Worm (Caenorhabditis elegans) whole organism, young adult: Measurements from ENCODE around the gene hrg-3.
A peak's percentile ranks its signal among the peaks of the same experiment; 100 is the strongest.

Experiments
- B0035.1 ChIP-seq: sonication (generic microtip); optimal IDR thresholded peaks from 2 replicates; lab custom pipeline; 2016; ENCODE audit warnings: missing genetic modification characterization, mild to moderate bottlenecking, missing compliant biosample characterization, missing genotype, missing genetic modification reagents
- D2030.7 ChIP-seq: fragments of 200-800 bp; sonication (Bioruptor generic); IDR thresholded peaks from 2 replicates; pipeline ENCODE4 v1.3.6; 2022; ENCODE audit warnings: missing genetic modification reagents, missing genetic modification characterization, missing compliant biosample characterization
- F22D6.2 ChIP-seq: sonication (generic microtip); optimal IDR thresholded peaks from 2 replicates; lab custom pipeline; 2016; ENCODE audit warnings: mild to moderate bottlenecking, missing genetic modification characterization, missing compliant biosample characterization
- F39B2.1 ChIP-seq: fragments of 200-800 bp; sonication (Bioruptor generic); IDR thresholded peaks from 2 replicates; pipeline ENCODE4 v1.3.6; 2022; ENCODE audit warnings: missing genetic modification reagents, missing genetic modification characterization, missing compliant biosample characterization
- F57C9.4 ChIP-seq: sonication (generic microtip); optimal IDR thresholded peaks from 2 replicates; lab custom pipeline; 2017; ENCODE audit warnings: mild to moderate bottlenecking, missing genetic modification characterization, missing compliant biosample characterization
- K12H6.12 ChIP-seq: fragments of 200-800 bp; sonication (Bioruptor generic); optimal IDR thresholded peaks from 2 replicates; lab custom pipeline; 2018; ENCODE audit warnings: mild to moderate bottlenecking, missing genetic modification characterization, missing compliant biosample characterization
- Y53G8AR.9 ChIP-seq: fragments of 200-800 bp; sonication (Bioruptor generic); conservative IDR thresholded peaks from 2 replicates; pipeline ENCODE4 v1.3.6; 2022; ENCODE audit warnings: missing genetic modification reagents, missing genetic modification characterization, missing compliant biosample characterization
- Y79H2A.3 ChIP-seq: fragments of 200-800 bp; sonication (Bioruptor generic); conservative IDR thresholded peaks from 2 replicates; pipeline ENCODE4 v1.3.6; 2022; ENCODE audit warnings: missing genetic modification reagents, missing genetic modification characterization, missing compliant biosample characterization
- atf-7 ChIP-seq: sonication (generic microtip); optimal IDR thresholded peaks from 2 replicates; lab custom pipeline; 2017; ENCODE audit warnings: mild to moderate bottlenecking, missing genetic modification characterization, missing compliant biosample characterization
- ccch-3 ChIP-seq: fragments of 200-800 bp; sonication (Bioruptor generic); optimal IDR thresholded peaks from 2 replicates; lab custom pipeline; 2018; ENCODE audit warnings: mild to moderate bottlenecking, missing genetic modification characterization, missing compliant biosample characterization
- ceh-91 ChIP-seq: fragments of 200-800 bp; sonication (Bioruptor generic); IDR thresholded peaks from 2 replicates; pipeline ENCODE4 v1.3.6; 2022; ENCODE audit warnings: missing genetic modification reagents, missing genetic modification characterization, missing compliant biosample characterization
- chd-7 ChIP-seq: sonication (generic microtip); optimal IDR thresholded peaks from 2 replicates; lab custom pipeline; 2016; ENCODE audit warnings: mild to moderate bottlenecking, missing genetic modification characterization, moderate library complexity, missing compliant biosample characterization
- dox-1 ChIP-seq: fragments of 200-800 bp; sonication (Bioruptor generic); IDR thresholded peaks from 2 replicates; pipeline ENCODE4 v1.3.6; 2022; ENCODE audit warnings: missing genetic modification reagents, missing genetic modification characterization, missing compliant biosample characterization
- egl-44 ChIP-seq: fragments of 200-800 bp; sonication (Bioruptor generic); IDR thresholded peaks from 2 replicates; pipeline ENCODE4 v1.3.6; 2022; ENCODE audit warnings: missing genetic modification reagents, missing genetic modification characterization, missing compliant biosample characterization
- ets-4 ChIP-seq: fragments of 200-800 bp; sonication (Bioruptor generic); optimal IDR thresholded peaks from 2 replicates; lab custom pipeline; 2018; ENCODE audit warnings: mild to moderate bottlenecking, missing genetic modification characterization, missing compliant biosample characterization
- gei-17 ChIP-seq: fragments of 200-800 bp; sonication (Bioruptor generic); optimal IDR thresholded peaks from 2 replicates; lab custom pipeline; 2018; ENCODE audit warnings: mild to moderate bottlenecking, missing genetic modification characterization, missing compliant biosample characterization
- hmg-20 ChIP-seq: fragments of 200-800 bp; sonication (Bioruptor generic); IDR thresholded peaks from 2 replicates; pipeline ENCODE4 v1.3.6; 2022; ENCODE audit warnings: missing genetic modification reagents, missing genetic modification characterization, missing compliant biosample characterization
- let-526 ChIP-seq: fragments of 200-800 bp; sonication (Bioruptor generic); IDR thresholded peaks from 2 replicates; pipeline ENCODE4 v1.3.6; 2022; ENCODE audit warnings: missing genetic modification reagents, missing genetic modification characterization, missing compliant biosample characterization
- let-607 ChIP-seq, 2 experiments: fragments of 200-800 bp in 1 of 2; sonication (Bioruptor generic) in 1 of 2; sonication (generic microtip) in 1 of 2; optimal IDR thresholded peaks; 2 replicates each; lab custom pipeline; 2016 to 2018; ENCODE audit warnings: mild to moderate bottlenecking in 2 of 2, missing compliant biosample characterization in 2 of 2, missing genetic modification characterization in 2 of 2, moderate library complexity in 2 of 2, missing genotype in 1 of 2
- lin-54 ChIP-seq: fragments of 200-800 bp; sonication (Bioruptor generic); optimal IDR thresholded peaks from 2 replicates; lab custom pipeline; 2018; ENCODE audit warnings: mild to moderate bottlenecking, missing genetic modification characterization, missing compliant biosample characterization
- lsl-1 ChIP-seq: fragments of 200-800 bp; sonication (Bioruptor generic); optimal IDR thresholded peaks from 2 replicates; lab custom pipeline; 2018; ENCODE audit warnings: mild to moderate bottlenecking, missing genetic modification characterization, moderate library complexity, missing compliant biosample characterization
- lsy-27 ChIP-seq: sonication (generic microtip); optimal IDR thresholded peaks from 2 replicates; lab custom pipeline; 2017; ENCODE audit warnings: missing genetic modification characterization, mild to moderate bottlenecking, missing compliant biosample characterization, antibody characterized with exemption, missing genotype, borderline replicate concordance; ENCODE audit not compliant: insufficient read depth
- madf-6 ChIP-seq: fragments of 200-800 bp; sonication (Bioruptor generic); IDR thresholded peaks from 2 replicates; pipeline ENCODE4 v1.3.6; 2022; ENCODE audit warnings: missing genetic modification reagents, missing genetic modification characterization, missing compliant biosample characterization
- mxl-1 ChIP-seq: sonication (generic microtip); optimal IDR thresholded peaks from 2 replicates; lab custom pipeline; 2016; ENCODE audit warnings: missing genetic modification characterization, missing compliant biosample characterization
- nhr-27 ChIP-seq: fragments of 200-800 bp; sonication (Bioruptor generic); optimal IDR thresholded peaks from 2 replicates; lab custom pipeline; 2018; ENCODE audit warnings: mild to moderate bottlenecking, missing genetic modification characterization, moderate library complexity, missing compliant biosample characterization
- pha-4 ChIP-seq: fragments of 150-350 bp; sonication (generic microtip); optimal IDR thresholded peaks from 2 replicates; lab custom pipeline; 2014; ENCODE audit warnings: missing biosample characterization, missing genetic modification reagents, missing genetic modification characterization
- rcor-1 ChIP-seq: fragments of 200-800 bp; sonication (Bioruptor generic); IDR thresholded peaks from 2 replicates; pipeline ENCODE4 v1.3.6; 2022; ENCODE audit warnings: missing genetic modification reagents, missing genetic modification characterization, missing compliant biosample characterization
- sea-2 ChIP-seq: fragments of 200-800 bp; sonication (Bioruptor generic); IDR thresholded peaks from 2 replicates; pipeline ENCODE4 v1.3.6; 2022; ENCODE audit warnings: missing genetic modification characterization, missing compliant biosample characterization
- snpc-1.1 ChIP-seq: sonication (generic microtip); optimal IDR thresholded peaks from 2 replicates; lab custom pipeline; 2017; ENCODE audit warnings: missing genetic modification characterization, mild to moderate bottlenecking, missing compliant biosample characterization, antibody characterized with exemption, moderate library complexity, missing genotype, missing genetic modification reagents; ENCODE audit not compliant: insufficient read depth
- somi-1 ChIP-seq: fragments of 200-800 bp; sonication (Bioruptor generic); optimal IDR thresholded peaks from 2 replicates; lab custom pipeline; 2018; ENCODE audit warnings: mild to moderate bottlenecking, missing genetic modification characterization, missing compliant biosample characterization
- tlf-1 ChIP-seq: fragments of 200-800 bp; sonication (Bioruptor generic); optimal IDR thresholded peaks from 2 replicates; lab custom pipeline; 2018; ENCODE audit warnings: mild to moderate bottlenecking, missing genetic modification characterization, missing compliant biosample characterization
- unc-130 ChIP-seq: sonication (generic microtip); optimal IDR thresholded peaks from 2 replicates; lab custom pipeline; 2016; ENCODE audit warnings: missing genetic modification reagents, missing genetic modification characterization, missing compliant biosample characterization
- xnd-1 ChIP-seq: sonication (generic microtip); optimal IDR thresholded peaks from 2 replicates; lab custom pipeline; 2016; ENCODE audit warnings: missing genotype, missing genetic modification reagents, missing genetic modification characterization, missing compliant biosample characterization
- ztf-28 ChIP-seq: fragments of 200-800 bp; sonication (Bioruptor generic); IDR thresholded peaks from 2 replicates; pipeline ENCODE4 v1.3.6; 2022; ENCODE audit warnings: missing genetic modification reagents, missing genetic modification characterization, missing compliant biosample characterization
- ztf-6 ChIP-seq: fragments of 200-800 bp; sonication (Bioruptor generic); IDR thresholded peaks from 2 replicates; pipeline ENCODE4 v1.3.6; 2022; ENCODE audit warnings: missing genetic modification reagents, missing genetic modification characterization, missing compliant biosample characterization

Gene hrg-3

ce11 chrV:9771970-9772369, 15.7 kb downstream of the hrg-3 start, which contains the start of gene F46B6.2:
TSS of gene F46B6.2 (plus strand) at chrV:9772285.
- TF ChIP-seq ccch-3 (GFP tag; lab: Kevin White, UChicago), result no peak
- no peak for TF ChIP-seq hmg-20 (GFP tag; lab: Robert Waterston, UW)
- TF ChIP-seq snpc-1.1, result no peak
- no peak for TF ChIP-seq F22D6.2
- TF ChIP-seq tlf-1 (GFP tag; lab: Kevin White, UChicago), result no peak
- TF ChIP-seq let-607 (tag; optimal IDR thresholded peaks at IDR 0.05; lab: Kevin White, UChicago), result no peak
- no peak for TF ChIP-seq xnd-1 (tag; lab: Kevin White, UChicago)
- TF ChIP-seq ets-4 (GFP tag; lab: Kevin White, UChicago), result no peak
- no peak for TF ChIP-seq D2030.7
- no peak for TF ChIP-seq nhr-27 (tag; lab: Kevin White, UChicago)
- no peak for TF ChIP-seq K12H6.12 (tag; lab: Kevin White, UChicago)
- TF ChIP-seq, all 124 proteins: peak for 0

- TF ChIP-seq rcor-1 (GFP tag; lab: Robert Waterston, UW) (no peak), chd-7 (tag; lab: Kevin White, UChicago) (no peak), lsy-27 (no peak), F57C9.4 (no peak), mxl-1 (tag; lab: Kevin White, UChicago) (no peak), ceh-91 (GFP tag; lab: Robert Waterston, UW) (no peak), gei-17 (GFP tag; lab: Kevin White, UChicago) (no peak), lsl-1 (no peak), egl-44 (no peak), Y79H2A.3 (no peak), atf-7 (tag; lab: Kevin White, UChicago) (no peak), ztf-6 (no peak), F39B2.1 (GFP tag; lab: Robert Waterston, UW) (no peak), somi-1 (GFP tag; lab: Kevin White, UChicago) (no peak), lin-54 (GFP tag; lab: Kevin White, UChicago) (no peak), dox-1 (no peak), sea-2 (no peak), B0035.1 (tag; lab: Kevin White, UChicago) (no peak)
Observed at ce11 chrV:9775734-9776133, 19.5 kb downstream of the hrg-3 start, which contains the start of gene F46B6.12. TSS of gene F46B6.12 (minus strand) at chrV:9775834.

ce11 chrV:9777645-9778044, 21.4 kb downstream of the hrg-3 start, which contains the start of gene smg-4:
TSS of gene smg-4 (minus strand) at chrV:9777745.
- TF ChIP-seq madf-6 (0 out of 2 replicates have a peak, but pooled peaks have one; percentile 10), snpc-1.1 (no peak), K12H6.12 (tag; lab: Kevin White, UChicago) (no peak)

- TF ChIP-seq unc-130 (GFP tag; lab: Kevin White, UChicago) (no peak), pha-4 (tag; lab: Kevin White, UChicago) (no peak), Y53G8AR.9 (no peak), let-526 (no peak), K12H6.12 (tag; lab: Kevin White, UChicago) (no peak), ztf-28 (GFP tag; lab: Robert Waterston, UW) (no peak)
Observed at ce11 chrV:9779418-9779817, 23.1 kb downstream of the hrg-3 start, which contains the start of gene F46B6.4. TSS of gene F46B6.4 (minus strand) at chrV:9779518.
